Worm (Caenorhabditis elegans) whole organism, L4 larva: ENCODE measurements around the gene srx-85.

Experiments used
- F10B5.3 ChIP-seq: sonication (generic microtip); optimal IDR thresholded peaks from 2 replicates; lab custom pipeline; 2016; ENCODE audit warnings: mild to moderate bottlenecking, missing genetic modification characterization, missing compliant biosample characterization
- F26F4.8 ChIP-seq: fragments of 200-800 bp; sonication (Bioruptor generic); conservative IDR thresholded peaks from 2 replicates; pipeline ENCODE4 v1.3.6; 2022; ENCODE audit warnings: missing genetic modification characterization, missing compliant biosample characterization
- F44E2.7 ChIP-seq: fragments of 200-800 bp; sonication (Bioruptor generic); IDR thresholded peaks from 2 replicates; pipeline ENCODE4 v2.1.2; 2022; ENCODE audit warnings: missing genetic modification characterization, missing compliant biosample characterization
- F49E8.2 ChIP-seq: sonication (generic microtip); optimal IDR thresholded peaks from 2 replicates; lab custom pipeline; 2016; ENCODE audit warnings: missing compliant biosample characterization, mild to moderate bottlenecking, missing genetic modification characterization, borderline replicate concordance
- T20F7.1 ChIP-seq: fragments of 200-800 bp; sonication (Bioruptor generic); optimal IDR thresholded peaks from 2 replicates; lab custom pipeline; 2018; ENCODE audit warnings: mild to moderate bottlenecking, missing genetic modification characterization, missing compliant biosample characterization
- T26A8.4 ChIP-seq: fragments of 200-800 bp; sonication (Bioruptor generic); IDR thresholded peaks from 2 replicates; pipeline ENCODE4 v1.3.6; 2022; ENCODE audit warnings: missing genetic modification characterization, missing compliant biosample characterization
- Y5F2A.4 ChIP-seq: fragments of 200-800 bp; sonication (Bioruptor generic); optimal IDR thresholded peaks from 2 replicates; lab custom pipeline; 2018; ENCODE audit warnings: mild to moderate bottlenecking, missing genetic modification characterization, missing compliant biosample characterization
- ZK546.5 ChIP-seq, 2 experiments: sonication (generic microtip); optimal IDR thresholded peaks; 2 replicates each; lab custom pipeline; 2017; ENCODE audit warnings: missing biosample characterization in 2 of 2, missing genetic modification characterization in 2 of 2
- aha-1 ChIP-seq: fragments of 150-350 bp; peaks from one replicate; lab custom pipeline; 2014; ENCODE audit warnings: missing biosample characterization, missing genetic modification characterization
- arid-1 ChIP-seq: fragments of 200-800 bp; sonication (Bioruptor generic); conservative IDR thresholded peaks from 2 replicates; pipeline ENCODE4 v1.3.6; 2022; ENCODE audit warnings: missing genetic modification reagents, missing genetic modification characterization, missing compliant biosample characterization
- ceh-44 ChIP-seq: fragments of 200-800 bp; sonication (Bioruptor generic); IDR thresholded peaks from 2 replicates; pipeline ENCODE4 v1.3.6; 2022; ENCODE audit warnings: missing genetic modification reagents, missing genetic modification characterization, missing compliant biosample characterization
- cey-2 ChIP-seq: sonication (generic microtip); optimal IDR thresholded peaks from 3 replicates; lab custom pipeline; 2017; ENCODE audit warnings: missing genetic modification characterization, mild to moderate bottlenecking, missing compliant biosample characterization, antibody characterized with exemption, borderline replicate concordance; ENCODE audit not compliant: insufficient read depth
- ctbp-1 ChIP-seq: fragments of 200-800 bp; sonication (Bioruptor generic); IDR thresholded peaks from 2 replicates; pipeline ENCODE4 v1.3.6; 2022; ENCODE audit warnings: missing genetic modification reagents, missing genetic modification characterization, missing compliant biosample characterization
- daf-12 ChIP-seq: fragments of 150-350 bp; optimal IDR thresholded peaks from 2 replicates; lab custom pipeline; 2014; ENCODE audit warnings: missing biosample characterization, missing genetic modification reagents, missing genetic modification characterization
- daf-16 ChIP-seq, 3 experiments: sonication (generic microtip); optimal IDR thresholded peaks; 2 replicates each; lab custom pipeline; 2016 to 2017; ENCODE audit warnings: missing genetic modification characterization in 3 of 3, missing genetic modification reagents in 3 of 3, mild to moderate bottlenecking in 2 of 3, missing compliant biosample characterization in 2 of 3, missing biosample characterization in 1 of 3, moderate library complexity in 1 of 3
- daf-8 ChIP-seq: fragments of 200-800 bp; sonication (Bioruptor generic); IDR thresholded peaks from 2 replicates; pipeline ENCODE4 v1.3.6; 2022; ENCODE audit warnings: missing genetic modification characterization, missing compliant biosample characterization
- dmd-8 ChIP-seq: fragments of 200-800 bp; sonication (Bioruptor generic); IDR thresholded peaks from 2 replicates; pipeline ENCODE4 v1.3.6; 2022; ENCODE audit warnings: missing genetic modification characterization, missing compliant biosample characterization
- dpl-1 ChIP-seq: fragments of 150-350 bp; optimal IDR thresholded peaks from 2 replicates; lab custom pipeline; 2014; ENCODE audit warnings: missing biosample characterization, missing genetic modification reagents, missing genetic modification characterization
- egl-43 ChIP-seq: fragments of 200-800 bp; sonication (Bioruptor generic); IDR thresholded peaks from 2 replicates; pipeline ENCODE4 v1.3.6; 2022; ENCODE audit warnings: missing genetic modification reagents, missing genetic modification characterization, missing compliant biosample characterization
- fkh-10 ChIP-seq: fragments of 150-350 bp; optimal IDR thresholded peaks from 2 replicates; lab custom pipeline; 2014; ENCODE audit warnings: missing biosample characterization, missing genetic modification reagents, missing genetic modification characterization
- gei-8 ChIP-seq: fragments of 200-800 bp; sonication (Bioruptor generic); optimal IDR thresholded peaks from 2 replicates; lab custom pipeline; 2018; ENCODE audit warnings: mild to moderate bottlenecking, missing genetic modification characterization, missing compliant biosample characterization
- hmg-1.1 ChIP-seq: fragments of 200-800 bp; sonication (Bioruptor generic); IDR thresholded peaks from 2 replicates; pipeline ENCODE4 v1.3.6; 2022; ENCODE audit warnings: missing genetic modification reagents, missing genetic modification characterization, missing compliant biosample characterization
- lim-7 ChIP-seq: fragments of 200-800 bp; sonication (Bioruptor generic); IDR thresholded peaks from 2 replicates; pipeline ENCODE4 v1.3.6; 2022; ENCODE audit warnings: missing genetic modification characterization, missing compliant biosample characterization
- lin-38 ChIP-seq: fragments of 200-800 bp; sonication (Bioruptor generic); IDR thresholded peaks from 2 replicates; pipeline ENCODE4 v1.3.6; 2022; ENCODE audit warnings: missing genetic modification reagents, missing genetic modification characterization, missing compliant biosample characterization
- mdl-1 ChIP-seq, 2 experiments: fragments of 150-350 bp in 1 of 2; sonication (generic microtip) in 1 of 2; optimal IDR thresholded peaks; 2 replicates each; lab custom pipeline; 2014 to 2017; ENCODE audit warnings: missing biosample characterization in 2 of 2, missing genetic modification characterization in 2 of 2
- mdt-29 ChIP-seq: fragments of 200-800 bp; sonication (Bioruptor generic); IDR thresholded peaks from 2 replicates; pipeline ENCODE4 v1.3.6; 2022; ENCODE audit warnings: missing genetic modification reagents, missing genetic modification characterization, missing compliant biosample characterization
- mep-1 ChIP-seq: fragments of 150-350 bp; sonication (generic microtip); optimal IDR thresholded peaks from 3 replicates; lab custom pipeline; 2014; ENCODE audit warnings: missing biosample characterization, missing genetic modification characterization
- nhr-11 ChIP-seq: fragments of 150-350 bp; optimal IDR thresholded peaks from 2 replicates; lab custom pipeline; 2014; ENCODE audit warnings: missing biosample characterization, missing genetic modification characterization
- nhr-111 ChIP-seq: fragments of 200-800 bp; sonication (Bioruptor generic); optimal IDR thresholded peaks from 2 replicates; lab custom pipeline; 2018; ENCODE audit warnings: mild to moderate bottlenecking, missing genetic modification characterization, missing compliant biosample characterization
- nhr-237 ChIP-seq: sonication (generic microtip); optimal IDR thresholded peaks from 2 replicates; lab custom pipeline; 2017; ENCODE audit warnings: missing biosample characterization, missing genetic modification characterization
- nhr-25 ChIP-seq: sonication (generic microtip); optimal IDR thresholded peaks from 2 replicates; lab custom pipeline; 2017; ENCODE audit warnings: missing genetic modification characterization, mild to moderate bottlenecking, missing compliant biosample characterization, antibody characterized with exemption, moderate library complexity, borderline replicate concordance; ENCODE audit not compliant: insufficient read depth
- nhr-6 ChIP-seq: fragments of 150-350 bp; optimal IDR thresholded peaks from 2 replicates; lab custom pipeline; 2014; ENCODE audit warnings: missing biosample characterization, missing genetic modification characterization
- nhr-77 ChIP-seq: fragments of 150-350 bp; optimal IDR thresholded peaks from 2 replicates; lab custom pipeline; 2014; ENCODE audit warnings: missing biosample characterization, missing genetic modification characterization
- php-3 ChIP-seq: fragments of 200-800 bp; sonication (Bioruptor generic); IDR thresholded peaks from 2 replicates; pipeline ENCODE4 v1.3.6; 2022; ENCODE audit warnings: missing genetic modification reagents, missing genetic modification characterization, missing compliant biosample characterization
- rbr-2 ChIP-seq: sonication (generic microtip); optimal IDR thresholded peaks from 2 replicates; lab custom pipeline; 2016; ENCODE audit warnings: missing genotype, missing genetic modification characterization, missing compliant biosample characterization
- sdz-12 ChIP-seq: fragments of 200-800 bp; sonication (Bioruptor generic); optimal IDR thresholded peaks from 2 replicates; lab custom pipeline; 2018; ENCODE audit warnings: mild to moderate bottlenecking, missing genetic modification characterization, missing compliant biosample characterization
- set-16 ChIP-seq: fragments of 200-800 bp; sonication (Bioruptor generic); IDR thresholded peaks from 2 replicates; pipeline ENCODE4 v1.3.6; 2022; ENCODE audit warnings: missing genetic modification reagents, missing genetic modification characterization, missing compliant biosample characterization
- skn-1 ChIP-seq: fragments of 150-350 bp; optimal IDR thresholded peaks from 2 replicates; lab custom pipeline; 2014; ENCODE audit warnings: missing biosample characterization, missing genetic modification characterization
- snpc-1.2 ChIP-seq: fragments of 200-800 bp; sonication (Bioruptor generic); IDR thresholded peaks from 2 replicates; pipeline ENCODE4 v1.3.6; 2022; ENCODE audit warnings: missing genetic modification reagents, missing genetic modification characterization, missing compliant biosample characterization
- spr-1 ChIP-seq: sonication (generic microtip); optimal IDR thresholded peaks from 2 replicates; lab custom pipeline; 2016; ENCODE audit warnings: mild to moderate bottlenecking, missing genetic modification characterization, missing compliant biosample characterization
- spr-3 ChIP-seq: fragments of 200-800 bp; sonication (Bioruptor generic); optimal IDR thresholded peaks from 2 replicates; lab custom pipeline; 2018; ENCODE audit warnings: mild to moderate bottlenecking, missing genetic modification characterization, missing compliant biosample characterization
- tag-97 ChIP-seq: fragments of 200-800 bp; sonication (Bioruptor generic); IDR thresholded peaks from 2 replicates; pipeline ENCODE4 v1.3.6; 2022; ENCODE audit warnings: missing genetic modification characterization, missing compliant biosample characterization
- tra-1 ChIP-seq: fragments of 200-800 bp; sonication (Bioruptor generic); IDR thresholded peaks from 2 replicates; pipeline ENCODE4 v1.3.6; 2022; ENCODE audit warnings: missing genetic modification reagents, missing genetic modification characterization, missing compliant biosample characterization
- unc-130 ChIP-seq: sonication (generic microtip); optimal IDR thresholded peaks from 2 replicates; lab custom pipeline; 2016; ENCODE audit warnings: missing genetic modification reagents, missing genetic modification characterization, missing compliant biosample characterization
- unc-39 ChIP-seq: sonication (generic microtip); optimal IDR thresholded peaks from 2 replicates; lab custom pipeline; 2017; ENCODE audit warnings: missing biosample characterization, missing genetic modification characterization
- vab-7 ChIP-seq: fragments of 200-800 bp; sonication (Bioruptor generic); IDR thresholded peaks from 2 replicates; pipeline ENCODE4 v1.3.6; 2022; ENCODE audit warnings: missing genetic modification reagents, missing genetic modification characterization, missing compliant biosample characterization
- zag-1 ChIP-seq: fragments of 150-350 bp; optimal IDR thresholded peaks from 2 replicates; lab custom pipeline; 2014; ENCODE audit warnings: missing biosample characterization, missing genetic modification characterization
- zfp-3 ChIP-seq: fragments of 200-800 bp; sonication (Bioruptor generic); conservative IDR thresholded peaks from 2 replicates; pipeline ENCODE4 v1.3.6; 2022; ENCODE audit warnings: missing genetic modification reagents, missing genetic modification characterization, missing compliant biosample characterization
- zip-11 ChIP-seq: fragments of 200-800 bp; sonication (Bioruptor generic); IDR thresholded peaks from 2 replicates; pipeline ENCODE4 v1.3.6; 2022; ENCODE audit warnings: missing genetic modification characterization, missing compliant biosample characterization
- zip-2 ChIP-seq: fragments of 150-350 bp; optimal IDR thresholded peaks from 2 replicates; lab custom pipeline; 2014; ENCODE audit warnings: missing biosample characterization, missing genetic modification characterization
- ztf-7 ChIP-seq: fragments of 150-350 bp; optimal IDR thresholded peaks from 2 replicates; lab custom pipeline; 2014; ENCODE audit warnings: missing biosample characterization, missing genetic modification characterization

srx-85 gene

DNA sequence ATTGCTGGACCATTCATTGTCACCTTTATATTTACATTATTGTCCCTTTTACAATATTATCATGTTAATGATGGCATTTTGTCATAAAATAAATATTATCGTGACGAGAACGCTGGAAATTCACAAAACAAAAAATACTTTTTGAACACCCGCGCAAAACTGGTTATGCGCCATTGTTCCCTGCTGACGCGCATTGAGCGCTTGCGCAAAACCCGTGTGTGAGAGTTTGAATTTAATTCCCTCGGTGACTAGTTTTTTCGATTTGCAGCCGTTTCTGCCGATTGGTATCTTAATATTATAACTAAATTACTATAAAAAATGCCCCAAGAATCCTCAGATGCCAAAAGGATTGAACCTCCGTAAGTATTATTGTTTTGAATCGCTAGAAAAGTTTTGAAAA lies 31.0 kb upstream of the srx-85 start, which contains the start of gene pafo-1:
TSS of gene pafo-1 (plus strand) at position 256 of the 400 bp plus-strand sequence.
- TF ChIP-seq mep-1 (no peak), nhr-11 (peak; percentile 57), F44E2.7 (GFP tag; lab: Robert Waterston, UW) (no peak), ztf-7 (tag; lab: Kevin White, UChicago) (no peak), unc-39 (tag; lab: Kevin White, UChicago) (no peak), hmg-1.1 (GFP tag; lab: Robert Waterston, UW) (peak; percentile 81), T20F7.1 (GFP tag; lab: Kevin White, UChicago) (peak; percentile 76), T26A8.4 (GFP tag; lab: Robert Waterston, UW) (peak; percentile 90), zag-1 (tag; lab: Kevin White, UChicago) (no peak), nhr-237 (tag; lab: Kevin White, UChicago) (no peak), lim-7 (GFP tag; lab: Robert Waterston, UW) (0 out of 2 replicates have a peak, but pooled peaks have one; percentile 9), mdl-1 (tag; optimal IDR thresholded peaks at IDR 0.05; lab: Kevin White, UChicago) (peak in 1 of 2 experiments; percentile 52), skn-1 (tag; lab: Kevin White, UChicago) (no peak), daf-12 (no peak), dpl-1 (GFP tag; lab: Kevin White, UChicago) (peak; percentile 99), nhr-25 (tag; lab: Kevin White, UChicago) (no peak), arid-1 (GFP tag; lab: Robert Waterston, UW) (0 out of 2 replicates have a peak, but pooled peaks have one; percentile 18), zfp-3 (0 out of 2 replicates have a peak, but pooled peaks have one; percentile 45), unc-130 (no peak), spr-3 (peak; percentile 39), spr-1 (tag; lab: Kevin White, UChicago) (peak; percentile 67), zip-2 (tag; lab: Kevin White, UChicago) (no peak), sdz-12 (no peak), fkh-10 (GFP tag; lab: Kevin White, UChicago) (peak; percentile 57), set-16 (GFP tag; lab: Robert Waterston, UW) (no peak), daf-16 (GFP tag; optimal IDR thresholded peaks at IDR 0.05; lab: Kevin White, UChicago) (peak; percentile 32 to 75), daf-16 (tag; optimal IDR thresholded peaks at IDR 0.05; lab: Kevin White, UChicago) (no peak), dmd-8 (GFP tag; lab: Robert Waterston, UW) (no peak), ctbp-1 (GFP tag; lab: Robert Waterston, UW) (peak; percentile 84), lin-38 (no peak), vab-7 (GFP tag; lab: Robert Waterston, UW) (no peak), php-3 (peak; percentile 72), Y5F2A.4 (GFP tag; lab: Kevin White, UChicago) (no peak), egl-43 (GFP tag; lab: Robert Waterston, UW) (0 out of 2 replicates have a peak, but pooled peaks have one; percentile 46), F49E8.2 (tag; lab: Kevin White, UChicago) (peak; percentile 80), tag-97 (GFP tag; lab: Robert Waterston, UW) (no peak), F10B5.3 (tag; lab: Kevin White, UChicago) (peak; percentile 73), snpc-1.2 (no peak), ceh-44 (GFP tag; lab: Robert Waterston, UW) (no peak), mdt-29 (GFP tag; lab: Robert Waterston, UW) (peak; percentile 82), ZK546.5 (tag; optimal IDR thresholded peaks at IDR 0.05; lab: Kevin White, UChicago) (no peak), nhr-111 (no peak), rbr-2 (tag; lab: Kevin White, UChicago) (peak; percentile 80), aha-1 (tag; lab: Kevin White, UChicago) (peak; percentile 96), cey-2 (tag; lab: Kevin White, UChicago) (no peak), gei-8 (GFP tag; lab: Kevin White, UChicago) (no peak), nhr-77 (tag; lab: Kevin White, UChicago) (peak; percentile 54), zip-11 (GFP tag; lab: Robert Waterston, UW) (no peak), nhr-6 (tag; lab: Kevin White, UChicago) (peak; percentile 88), daf-8 (GFP tag; lab: Robert Waterston, UW) (no peak), F26F4.8 (GFP tag; lab: Robert Waterston, UW) (no peak), tra-1 (GFP tag; lab: Robert Waterston, UW) (no peak; the same call in 1 of the 2 replicates)
